Worm (Caenorhabditis elegans) whole organism, mixed stage, embryonic: ENCODE results near the gene ugt-34.

Source experiments
- ceh-43 ChIP-seq: fragments of 200-800 bp; sonication (Bioruptor generic); optimal IDR thresholded peaks from 2 replicates; lab custom pipeline; 2018; ENCODE audit warnings: mild to moderate bottlenecking, missing genetic modification characterization, moderate library complexity, missing compliant biosample characterization
- ces-1 ChIP-seq: fragments of 150-350 bp; optimal IDR thresholded peaks from 2 replicates; lab custom pipeline; 2014; ENCODE audit warnings: missing biosample characterization, missing genetic modification reagents, missing genetic modification characterization
- lsy-2 ChIP-seq: fragments of 150-350 bp; optimal IDR thresholded peaks from 2 replicates; lab custom pipeline; 2014; ENCODE audit warnings: missing biosample characterization, missing genetic modification characterization

ce11 chrV:10693749-10694148 lies 37.0 kb upstream of the ugt-34 start:
- TF ChIP-seq lsy-2 (tag; lab: Kevin White, UChicago) (no peak), ces-1 (GFP tag; lab: Kevin White, UChicago) (no peak), ceh-43 (no peak)
